Worm (Caenorhabditis elegans) whole organism, L4 larva: ENCODE data around the gene K10B4.1.

Experiments
- ama-1 ChIP-seq: fragments of 150-350 bp; optimal IDR thresholded peaks from 2 replicates; lab custom pipeline; 2014; ENCODE audit warnings: inconsistent platforms, mixed read lengths
- hlh-30 ChIP-seq: sonication (generic microtip); optimal IDR thresholded peaks from 2 replicates; lab custom pipeline; 2017; ENCODE audit warnings: antibody characterized with exemption, mild to moderate bottlenecking, missing genetic modification characterization, missing compliant biosample characterization; ENCODE audit not compliant: insufficient read depth
- snpc-4 ChIP-seq: fragments of 150-350 bp; optimal IDR thresholded peaks from 2 replicates; lab custom pipeline; 2014; ENCODE audit warnings: missing biosample characterization, missing genetic modification characterization
- ztf-11 ChIP-seq: fragments of 150-350 bp; optimal IDR thresholded peaks from 2 replicates; lab custom pipeline; 2014; ENCODE audit warnings: missing biosample characterization, missing genetic modification characterization

DNA sequence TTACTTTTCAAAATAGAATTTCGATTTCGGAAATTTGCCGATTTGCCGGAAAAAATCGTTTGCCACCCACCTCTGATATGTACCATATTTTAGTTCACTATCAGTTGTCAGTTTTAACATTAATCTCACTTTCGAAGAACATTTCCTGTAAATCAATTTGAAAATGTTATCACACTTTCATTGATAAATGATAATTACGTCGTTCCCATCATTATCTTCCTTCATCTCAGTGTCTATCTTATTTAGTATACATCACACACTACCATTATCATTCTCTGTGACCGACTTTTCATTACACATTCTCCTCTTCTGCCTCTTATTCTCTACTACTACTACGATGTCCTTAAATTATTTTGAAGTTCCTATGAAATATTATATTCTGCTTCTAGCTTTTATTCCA, 51.2 kb downstream of the K10B4.1 start, which contains the start of gene T01D1.8:
- no peak for TF ChIP-seq ama-1
- TF ChIP-seq hlh-30 (tag; lab: Kevin White, UChicago): no peak
- TF ChIP-seq snpc-4: no peak
- TF ChIP-seq ztf-11 (tag; lab: Kevin White, UChicago): no peak
